Fruit fly (Drosophila melanogaster) Kc167 (cell line): Measurements from ENCODE around the gene CG17712.

Experiments used
- h ChIP-seq: fragments of >200 bp; optimal IDR thresholded peaks from 3 replicates; lab custom pipeline; 2018; ENCODE audit warnings: missing external identifiers
- psq ChIP-seq: fragments of >200 bp; optimal IDR thresholded peaks from 2 replicates; lab custom pipeline; 2017; ENCODE audit warnings: missing external identifiers

- TF ChIP-seq psq (lab: Kevin White, UChicago), result no peak
- TF ChIP-seq h (lab: Kevin White, UChicago), result no peak
Measured at dm6 chr2L:1717247-1717646, 34.7 kb downstream of the CG17712 start.
